Worm (Caenorhabditis elegans): ENCODE data around the gene nep-1.

DNA sequence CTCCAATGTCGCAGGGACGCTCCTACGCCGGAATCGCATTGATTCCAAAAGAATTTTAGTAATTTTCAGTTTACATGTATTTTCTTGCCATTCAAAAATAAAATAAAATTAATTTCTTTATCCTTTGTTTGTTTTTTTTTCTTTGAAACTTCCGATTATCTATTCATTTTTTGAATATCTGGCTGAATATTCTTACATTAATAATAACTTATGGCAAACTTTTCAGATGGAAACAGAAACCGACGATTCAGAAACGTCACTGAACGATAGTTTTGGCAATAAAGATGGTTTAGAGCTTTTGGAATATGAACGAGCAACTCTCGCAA is 38.9 kb upstream of the nep-1 start, which contains the start of gene xpf-1:
- TF ChIP-seq zag-1 (tag; optimal IDR thresholded peaks at IDR 0.05) = no peak
- no peak for TF ChIP-seq lin-39 (tag; optimal IDR thresholded peaks at IDR 0.05)
- no peak for TF ChIP-seq nhr-102 (tag; optimal IDR thresholded peaks at IDR 0.05)
- TF ChIP-seq nhr-25 (tag; optimal IDR thresholded peaks at IDR 0.05; ENCODE audit: borderline replicate concordance, insufficient read depth) = no peak
- TF ChIP-seq sdz-12 (GFP tag; optimal IDR thresholded peaks at IDR 0.05) = no peak
- TF ChIP-seq set-16 (GFP tag; IDR thresholded peaks at IDR 0.05) = no peak
- TF ChIP-seq ztf-7 (tag; optimal IDR thresholded peaks at IDR 0.05) = no peak
- no peak for TF ChIP-seq attf-4 (tag; optimal IDR thresholded peaks at IDR 0.05)
- TF ChIP-seq F44E2.7 (GFP tag; IDR thresholded peaks at IDR 0.05) = no peak
- TF ChIP-seq ama-1 (optimal IDR thresholded peaks at IDR 0.05) = no peak
- TF ChIP-seq madf-5 (GFP tag; IDR thresholded peaks at IDR 0.05) = no peak
